Worm (Caenorhabditis elegans) whole organism, young adult: Measurements from ENCODE around the gene C47D12.2.

ENCODE experiments used
- B0019.2 ChIP-seq: fragments of 200-800 bp; sonication (Bioruptor generic); conservative IDR thresholded peaks from 2 replicates; pipeline ENCODE4 v1.3.6; 2022; ENCODE audit warnings: missing genetic modification reagents, missing genetic modification characterization, missing compliant biosample characterization
- B0035.1 ChIP-seq: sonication (generic microtip); optimal IDR thresholded peaks from 2 replicates; lab custom pipeline; 2016; ENCODE audit warnings: missing genetic modification characterization, mild to moderate bottlenecking, missing compliant biosample characterization, missing genotype, missing genetic modification reagents
- F23B12.7 ChIP-seq: sonication (generic microtip); optimal IDR thresholded peaks from 2 replicates; lab custom pipeline; 2017; ENCODE audit warnings: missing genetic modification characterization, mild to moderate bottlenecking, missing compliant biosample characterization, antibody characterized with exemption, moderate library complexity; ENCODE audit not compliant: insufficient read depth
- K11D2.4 ChIP-seq: fragments of 200-800 bp; sonication (Bioruptor generic); IDR thresholded peaks from 2 replicates; pipeline ENCODE4 v1.3.6; 2022; ENCODE audit warnings: missing genetic modification reagents, missing genetic modification characterization, missing compliant biosample characterization
- K12H6.12 ChIP-seq: fragments of 200-800 bp; sonication (Bioruptor generic); optimal IDR thresholded peaks from 2 replicates; lab custom pipeline; 2018; ENCODE audit warnings: mild to moderate bottlenecking, missing genetic modification characterization, missing compliant biosample characterization
- ama-1 ChIP-seq, 3 experiments: fragments of 150-350 bp in 1 of 3; sonication (generic microtip) in 2 of 3; optimal IDR thresholded peaks; 2 replicates each; lab custom pipeline; 2014 to 2018; ENCODE audit warnings: missing biosample characterization in 2 of 3, missing genetic modification characterization in 2 of 3, missing genetic modification reagents in 2 of 3
- ccch-3 ChIP-seq: fragments of 200-800 bp; sonication (Bioruptor generic); optimal IDR thresholded peaks from 2 replicates; lab custom pipeline; 2018; ENCODE audit warnings: mild to moderate bottlenecking, missing genetic modification characterization, missing compliant biosample characterization
- let-607 ChIP-seq, 2 experiments: fragments of 200-800 bp in 1 of 2; sonication (Bioruptor generic) in 1 of 2; sonication (generic microtip) in 1 of 2; optimal IDR thresholded peaks; 2 replicates each; lab custom pipeline; 2016 to 2018; ENCODE audit warnings: mild to moderate bottlenecking in 2 of 2, missing compliant biosample characterization in 2 of 2, missing genetic modification characterization in 2 of 2, moderate library complexity in 2 of 2, missing genotype in 1 of 2
- lir-1 ChIP-seq: fragments of 200-800 bp; sonication (Bioruptor generic); conservative IDR thresholded peaks from 2 replicates; pipeline ENCODE4 v1.3.6; 2022; ENCODE audit warnings: missing genetic modification reagents, missing genetic modification characterization, missing compliant biosample characterization
- lsy-27 ChIP-seq: sonication (generic microtip); optimal IDR thresholded peaks from 2 replicates; lab custom pipeline; 2017; ENCODE audit warnings: missing genetic modification characterization, mild to moderate bottlenecking, missing compliant biosample characterization, antibody characterized with exemption, missing genotype, borderline replicate concordance; ENCODE audit not compliant: insufficient read depth
- mel-28 ChIP-seq: sonication (generic microtip); optimal IDR thresholded peaks from 2 replicates; lab custom pipeline; 2016; ENCODE audit warnings: borderline replicate concordance, mild to moderate bottlenecking, missing genetic modification characterization, missing compliant biosample characterization
- pha-4 ChIP-seq: fragments of 150-350 bp; sonication (generic microtip); optimal IDR thresholded peaks from 2 replicates; lab custom pipeline; 2014; ENCODE audit warnings: missing biosample characterization, missing genetic modification reagents, missing genetic modification characterization
- tlf-1 ChIP-seq: fragments of 200-800 bp; sonication (Bioruptor generic); optimal IDR thresholded peaks from 2 replicates; lab custom pipeline; 2018; ENCODE audit warnings: mild to moderate bottlenecking, missing genetic modification characterization, missing compliant biosample characterization

- TF ChIP-seq ccch-3 (GFP tag; lab: Kevin White, UChicago) (no peak), let-607 (tag; optimal IDR thresholded peaks at IDR 0.05; lab: Kevin White, UChicago) (no peak), K11D2.4 (GFP tag; lab: Robert Waterston, UW) (no peak), pha-4 (tag; lab: Kevin White, UChicago) (no peak), K12H6.12 (tag; lab: Kevin White, UChicago) (no peak), mel-28 (tag; lab: Kevin White, UChicago) (no peak), B0035.1 (no peak), ama-1 (optimal IDR thresholded peaks at IDR 0.05; lab: Kevin White, UChicago) (no peak), ama-1 (GFP tag; optimal IDR thresholded peaks at IDR 0.05; lab: Kevin White, UChicago) (no peak), B0019.2 (GFP tag; lab: Robert Waterston, UW) (no peak), lir-1 (no peak), lsy-27 (tag; lab: Kevin White, UChicago) (no peak), tlf-1 (no peak), F23B12.7 (no peak)
Measured at ce11 chrII:11681136-11681824, 5.2 kb downstream of the C47D12.2 start, which contains the start of the genes sfxn-1.4 and C47D12.4.
